Worm (Caenorhabditis elegans): Measurements from ENCODE around the gene C07A12.18.

DNA sequence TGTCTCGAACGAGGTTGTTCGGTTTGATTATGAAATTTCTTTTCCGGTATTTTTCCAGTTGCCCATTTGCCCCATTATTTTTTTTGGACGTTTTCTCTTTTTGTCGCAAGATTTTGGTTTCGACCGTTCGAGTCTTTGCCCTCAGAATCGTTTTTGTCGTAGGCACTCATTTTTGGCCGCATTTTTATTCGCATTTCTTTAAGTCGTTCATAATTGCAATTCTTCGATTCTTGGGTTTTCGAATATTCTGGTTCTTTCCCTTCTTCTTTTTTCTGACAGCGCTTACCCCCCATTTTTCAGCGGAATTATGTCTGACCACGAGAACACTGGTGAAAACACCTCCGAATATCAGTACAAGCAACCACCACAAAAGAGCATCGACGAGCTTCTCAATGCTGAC lies 41.5 kb downstream of the C07A12.18 start, which contains the start of gene rhi-1:
- TF ChIP-seq rec-8 (tag; optimal IDR thresholded peaks at IDR 0.05) (no peak), mel-28 (tag; optimal IDR thresholded peaks at IDR 0.05; ENCODE audit: borderline replicate concordance) (no peak), hsf-1 (GFP tag; IDR thresholded peaks at IDR 0.05) (no peak), ztf-18 (tag; optimal IDR thresholded peaks at IDR 0.05) (no peak), nfya-1 (tag; optimal IDR thresholded peaks at IDR 0.05; ENCODE audit: borderline replicate concordance, insufficient read depth) (no peak), F55B11.4 (tag; optimal IDR thresholded peaks at IDR 0.05; ENCODE audit: borderline replicate concordance, insufficient read depth) (no peak), unc-130 (GFP tag; optimal IDR thresholded peaks at IDR 0.05) (no peak), ZK185.1 (tag; optimal IDR thresholded peaks at IDR 0.05; ENCODE audit: poor library complexity, severe bottlenecking) (no peak), let-607 (tag; optimal IDR thresholded peaks at IDR 0.05) (no peak), let-526 (GFP tag; IDR thresholded peaks at IDR 0.05) (no peak), snpc-4 (GFP tag; optimal IDR thresholded peaks at IDR 0.05) (no peak), snpc-4 (tag; optimal IDR thresholded peaks at IDR 0.05) (no peak)
